Worm (Caenorhabditis elegans) whole organism, L4 larva: Measurements from ENCODE around the gene mrps-9.

ENCODE experiments used
- D1046.2 ChIP-seq: fragments of 200-800 bp; sonication (Bioruptor generic); IDR thresholded peaks from 2 replicates; pipeline ENCODE4 v1.3.6; 2022; ENCODE audit warnings: missing genetic modification characterization, missing compliant biosample characterization
- F37D6.2 ChIP-seq: sonication (generic microtip); optimal IDR thresholded peaks from 2 replicates; lab custom pipeline; 2016; ENCODE audit warnings: mild to moderate bottlenecking, missing genetic modification characterization, missing compliant biosample characterization
- F49E8.2 ChIP-seq: sonication (generic microtip); optimal IDR thresholded peaks from 2 replicates; lab custom pipeline; 2016; ENCODE audit warnings: missing compliant biosample characterization, mild to moderate bottlenecking, missing genetic modification characterization, borderline replicate concordance
- R02D3.7 ChIP-seq: fragments of 150-350 bp; sonication (generic microtip); optimal IDR thresholded peaks from 3 replicates; lab custom pipeline; 2014; ENCODE audit warnings: missing biosample characterization, missing genetic modification characterization
- T20F7.1 ChIP-seq: fragments of 200-800 bp; sonication (Bioruptor generic); optimal IDR thresholded peaks from 2 replicates; lab custom pipeline; 2018; ENCODE audit warnings: mild to moderate bottlenecking, missing genetic modification characterization, missing compliant biosample characterization
- aha-1 ChIP-seq: fragments of 150-350 bp; peaks from one replicate; lab custom pipeline; 2014; ENCODE audit warnings: missing biosample characterization, missing genetic modification characterization
- ama-1 ChIP-seq: fragments of 150-350 bp; optimal IDR thresholded peaks from 2 replicates; lab custom pipeline; 2014; ENCODE audit warnings: inconsistent platforms, mixed read lengths
- arid-1 ChIP-seq: fragments of 200-800 bp; sonication (Bioruptor generic); conservative IDR thresholded peaks from 2 replicates; pipeline ENCODE4 v1.3.6; 2022; ENCODE audit warnings: missing genetic modification reagents, missing genetic modification characterization, missing compliant biosample characterization
- attf-4 ChIP-seq: sonication (generic microtip); optimal IDR thresholded peaks from 3 replicates; lab custom pipeline; 2017; ENCODE audit warnings: missing biosample characterization, missing genetic modification characterization
- ceh-32 ChIP-seq: sonication (generic microtip); optimal IDR thresholded peaks from 2 replicates; lab custom pipeline; 2016; ENCODE audit warnings: mild to moderate bottlenecking, missing genetic modification characterization, missing compliant biosample characterization; ENCODE audit not compliant: poor library complexity
- ceh-62 ChIP-seq: sonication (generic microtip); optimal IDR thresholded peaks from 2 replicates; lab custom pipeline; 2017; ENCODE audit warnings: missing biosample characterization, missing genetic modification characterization
- daf-16 ChIP-seq, 3 experiments: sonication (generic microtip); optimal IDR thresholded peaks; 2 replicates each; lab custom pipeline; 2016 to 2017; ENCODE audit warnings: missing genetic modification characterization in 3 of 3, missing genetic modification reagents in 3 of 3, mild to moderate bottlenecking in 2 of 3, missing compliant biosample characterization in 2 of 3, missing biosample characterization in 1 of 3, moderate library complexity in 1 of 3
- daf-19 ChIP-seq: fragments of 200-800 bp; sonication (Bioruptor generic); conservative IDR thresholded peaks from 2 replicates; pipeline ENCODE4 v1.3.6; 2022; ENCODE audit warnings: missing genetic modification characterization, missing compliant biosample characterization
- dve-1 ChIP-seq: sonication (generic microtip); optimal IDR thresholded peaks from 2 replicates; lab custom pipeline; 2017; ENCODE audit warnings: antibody characterized with exemption, mild to moderate bottlenecking, missing genetic modification characterization, missing compliant biosample characterization; ENCODE audit not compliant: insufficient read depth
- egl-43 ChIP-seq: fragments of 200-800 bp; sonication (Bioruptor generic); IDR thresholded peaks from 2 replicates; pipeline ENCODE4 v1.3.6; 2022; ENCODE audit warnings: missing genetic modification reagents, missing genetic modification characterization, missing compliant biosample characterization
- fkh-10 ChIP-seq: fragments of 150-350 bp; optimal IDR thresholded peaks from 2 replicates; lab custom pipeline; 2014; ENCODE audit warnings: missing biosample characterization, missing genetic modification reagents, missing genetic modification characterization
- hif-1 ChIP-seq, 2 experiments: sonication (generic microtip); optimal IDR thresholded peaks; 2 replicates each; lab custom pipeline; 2016 to 2017; ENCODE audit warnings: missing compliant biosample characterization in 2 of 2, missing genetic modification characterization in 2 of 2, missing genetic modification reagents in 2 of 2, missing genotype in 2 of 2, mild to moderate bottlenecking in 1 of 2
- hlh-11 ChIP-seq: fragments of 200-800 bp; sonication (Bioruptor generic); optimal IDR thresholded peaks from 2 replicates; lab custom pipeline; 2018; ENCODE audit warnings: mild to moderate bottlenecking, missing genetic modification characterization, missing compliant biosample characterization
- lin-13 ChIP-seq: fragments of 150-350 bp; optimal IDR thresholded peaks from 2 replicates; lab custom pipeline; 2014; ENCODE audit warnings: missing biosample characterization, missing genetic modification reagents, missing genetic modification characterization
- lin-29 ChIP-seq: fragments of 200-800 bp; sonication (Bioruptor generic); IDR thresholded peaks from 2 replicates; pipeline ENCODE4 v1.3.6; 2022; ENCODE audit warnings: missing genetic modification reagents, missing genetic modification characterization, missing compliant biosample characterization
- lin-38 ChIP-seq: fragments of 200-800 bp; sonication (Bioruptor generic); IDR thresholded peaks from 2 replicates; pipeline ENCODE4 v1.3.6; 2022; ENCODE audit warnings: missing genetic modification reagents, missing genetic modification characterization, missing compliant biosample characterization
- lin-39 ChIP-seq: fragments of 150-350 bp; optimal IDR thresholded peaks from 2 replicates; lab custom pipeline; 2014; ENCODE audit warnings: missing biosample characterization, missing genetic modification reagents, missing genetic modification characterization
- madf-9 ChIP-seq: fragments of 200-800 bp; sonication (Bioruptor generic); conservative IDR thresholded peaks from 2 replicates; pipeline ENCODE4 v1.3.6; 2022; ENCODE audit warnings: missing genetic modification reagents, missing genetic modification characterization, missing compliant biosample characterization
- mdl-1 ChIP-seq, 2 experiments: fragments of 150-350 bp in 1 of 2; sonication (generic microtip) in 1 of 2; optimal IDR thresholded peaks; 2 replicates each; lab custom pipeline; 2014 to 2017; ENCODE audit warnings: missing biosample characterization in 2 of 2, missing genetic modification characterization in 2 of 2
- mes-2 ChIP-seq: sonication (generic microtip); optimal IDR thresholded peaks from 2 replicates; lab custom pipeline; 2016; ENCODE audit warnings: missing genotype, mild to moderate bottlenecking, missing genetic modification characterization, missing compliant biosample characterization; ENCODE audit not compliant: poor library complexity, severe bottlenecking
- nhr-10 ChIP-seq: fragments of 150-350 bp; optimal IDR thresholded peaks from 2 replicates; lab custom pipeline; 2014; ENCODE audit warnings: missing biosample characterization, missing genetic modification characterization
- nhr-111 ChIP-seq: fragments of 200-800 bp; sonication (Bioruptor generic); optimal IDR thresholded peaks from 2 replicates; lab custom pipeline; 2018; ENCODE audit warnings: mild to moderate bottlenecking, missing genetic modification characterization, missing compliant biosample characterization
- nhr-77 ChIP-seq: fragments of 150-350 bp; optimal IDR thresholded peaks from 2 replicates; lab custom pipeline; 2014; ENCODE audit warnings: missing biosample characterization, missing genetic modification characterization
- pha-4 ChIP-seq, 2 experiments: fragments of 150-350 bp in 1 of 2; fragments of 200-800 bp in 1 of 2; sonication (Bioruptor generic) in 1 of 2; IDR thresholded peaks in 1 of 2; optimal IDR thresholded peaks in 1 of 2; 2 replicates each; pipeline versions ENCODE4 v1.3.6 to Lab custom; 2014 to 2022; ENCODE audit warnings: missing genetic modification characterization in 2 of 2, missing genetic modification reagents in 2 of 2, missing biosample characterization in 1 of 2, missing compliant biosample characterization in 1 of 2
- rbr-2 ChIP-seq: sonication (generic microtip); optimal IDR thresholded peaks from 2 replicates; lab custom pipeline; 2016; ENCODE audit warnings: missing genotype, missing genetic modification characterization, missing compliant biosample characterization
- sdz-12 ChIP-seq: fragments of 200-800 bp; sonication (Bioruptor generic); optimal IDR thresholded peaks from 2 replicates; lab custom pipeline; 2018; ENCODE audit warnings: mild to moderate bottlenecking, missing genetic modification characterization, missing compliant biosample characterization
- set-16 ChIP-seq: fragments of 200-800 bp; sonication (Bioruptor generic); IDR thresholded peaks from 2 replicates; pipeline ENCODE4 v1.3.6; 2022; ENCODE audit warnings: missing genetic modification reagents, missing genetic modification characterization, missing compliant biosample characterization
- skn-1 ChIP-seq: fragments of 150-350 bp; optimal IDR thresholded peaks from 2 replicates; lab custom pipeline; 2014; ENCODE audit warnings: missing biosample characterization, missing genetic modification characterization
- snpc-4 ChIP-seq: fragments of 150-350 bp; optimal IDR thresholded peaks from 2 replicates; lab custom pipeline; 2014; ENCODE audit warnings: missing biosample characterization, missing genetic modification characterization
- tra-1 ChIP-seq: fragments of 200-800 bp; sonication (Bioruptor generic); IDR thresholded peaks from 2 replicates; pipeline ENCODE4 v1.3.6; 2022; ENCODE audit warnings: missing genetic modification reagents, missing genetic modification characterization, missing compliant biosample characterization
- unc-130 ChIP-seq: sonication (generic microtip); optimal IDR thresholded peaks from 2 replicates; lab custom pipeline; 2016; ENCODE audit warnings: missing genetic modification reagents, missing genetic modification characterization, missing compliant biosample characterization
- unc-39 ChIP-seq: sonication (generic microtip); optimal IDR thresholded peaks from 2 replicates; lab custom pipeline; 2017; ENCODE audit warnings: missing biosample characterization, missing genetic modification characterization
- vab-7 ChIP-seq: fragments of 200-800 bp; sonication (Bioruptor generic); IDR thresholded peaks from 2 replicates; pipeline ENCODE4 v1.3.6; 2022; ENCODE audit warnings: missing genetic modification reagents, missing genetic modification characterization, missing compliant biosample characterization
- zag-1 ChIP-seq: fragments of 150-350 bp; optimal IDR thresholded peaks from 2 replicates; lab custom pipeline; 2014; ENCODE audit warnings: missing biosample characterization, missing genetic modification characterization
- zfp-2 ChIP-seq: sonication (generic microtip); optimal IDR thresholded peaks from 2 replicates; lab custom pipeline; 2016; ENCODE audit warnings: mild to moderate bottlenecking, missing genetic modification characterization, missing compliant biosample characterization
- zfp-3 ChIP-seq: fragments of 200-800 bp; sonication (Bioruptor generic); conservative IDR thresholded peaks from 2 replicates; pipeline ENCODE4 v1.3.6; 2022; ENCODE audit warnings: missing genetic modification reagents, missing genetic modification characterization, missing compliant biosample characterization
- zip-11 ChIP-seq: fragments of 200-800 bp; sonication (Bioruptor generic); IDR thresholded peaks from 2 replicates; pipeline ENCODE4 v1.3.6; 2022; ENCODE audit warnings: missing genetic modification characterization, missing compliant biosample characterization
- zip-2 ChIP-seq: fragments of 150-350 bp; optimal IDR thresholded peaks from 2 replicates; lab custom pipeline; 2014; ENCODE audit warnings: missing biosample characterization, missing genetic modification characterization
- ztf-7 ChIP-seq: fragments of 150-350 bp; optimal IDR thresholded peaks from 2 replicates; lab custom pipeline; 2014; ENCODE audit warnings: missing biosample characterization, missing genetic modification characterization

The mrps-9 gene

ce11 chrIII:8245591-8245990, 20.3 kb upstream of the mrps-9 start, which contains the start of gene C02F5.3:
TSS of gene C02F5.3 (plus strand) at chrIII:8245891.
- TF ChIP-seq ztf-7 (tag; lab: Kevin White, UChicago) = no peak
- no peak for TF ChIP-seq zfp-2 (tag; lab: Kevin White, UChicago)
- TF ChIP-seq R02D3.7 = no peak
- no peak for TF ChIP-seq daf-16 (GFP tag; optimal IDR thresholded peaks at IDR 0.05; lab: Kevin White, UChicago)
- no peak for TF ChIP-seq daf-16 (tag; optimal IDR thresholded peaks at IDR 0.05; lab: Kevin White, UChicago)
- TF ChIP-seq nhr-111 (GFP tag; lab: Kevin White, UChicago) = no peak
- no peak for TF ChIP-seq arid-1 (GFP tag; lab: Robert Waterston, UW)
- no peak for TF ChIP-seq lin-39
- TF ChIP-seq nhr-10 (tag; lab: Kevin White, UChicago) = no peak
- TF ChIP-seq T20F7.1 (GFP tag; lab: Kevin White, UChicago) = no peak

DNA sequence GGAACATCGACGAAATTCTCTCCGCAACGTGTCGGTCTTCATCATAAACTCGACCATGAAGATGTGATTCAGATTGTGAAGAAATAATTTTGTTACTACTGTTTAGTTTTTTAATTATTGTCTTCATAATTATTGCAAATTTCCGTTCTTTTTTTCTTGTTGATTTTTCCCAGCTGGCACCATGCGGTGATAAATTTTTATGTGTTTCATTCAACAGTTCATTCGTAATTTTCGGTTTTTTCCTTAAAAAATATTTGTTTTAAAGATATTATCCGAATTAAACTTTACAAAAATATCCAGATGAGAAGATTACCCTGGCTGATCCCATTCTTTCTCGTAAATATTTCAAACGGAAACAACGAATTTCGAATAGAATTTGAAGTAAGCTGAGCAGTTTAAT, 18.8 kb upstream of the mrps-9 start, which contains the start of gene C02F5.13:
C02F5.13 (plus strand) TSS at position 301 of the 400 bp plus-strand sequence.
- no peak for TF ChIP-seq sdz-12
- no peak for TF ChIP-seq mdl-1 (tag; optimal IDR thresholded peaks at IDR 0.05; lab: Kevin White, UChicago)
- TF ChIP-seq set-16 (GFP tag; lab: Robert Waterston, UW) = no peak
- no peak for TF ChIP-seq F37D6.2 (tag; lab: Kevin White, UChicago)
- no peak for TF ChIP-seq D1046.2 (GFP tag; lab: Robert Waterston, UW)
- TF ChIP-seq hlh-11 = no peak
- no peak for TF ChIP-seq rbr-2 (tag; lab: Kevin White, UChicago)
- no peak for TF ChIP-seq arid-1 (GFP tag; lab: Robert Waterston, UW)
- TF ChIP-seq attf-4 (tag; lab: Kevin White, UChicago) = no peak
- TF ChIP-seq ceh-32 = no peak
- no peak for TF ChIP-seq tra-1 (GFP tag; lab: Robert Waterston, UW)
- no peak for TF ChIP-seq lin-29 (GFP tag; lab: Robert Waterston, UW)
- no peak for TF ChIP-seq ceh-62 (tag; lab: Kevin White, UChicago)
- TF ChIP-seq egl-43 (GFP tag; lab: Robert Waterston, UW) = no peak
- TF ChIP-seq madf-9 (GFP tag; lab: Robert Waterston, UW) = no peak
- TF ChIP-seq daf-19 = no peak
- no peak for TF ChIP-seq unc-39 (tag; lab: Kevin White, UChicago)
- TF ChIP-seq dve-1 (tag; lab: Kevin White, UChicago) = no peak
- no peak for TF ChIP-seq fkh-10 (GFP tag; lab: Kevin White, UChicago)
- no peak for TF ChIP-seq snpc-4 (tag; lab: Kevin White, UChicago)

ce11 chrIII:8249381-8249780, 16.5 kb upstream of the mrps-9 start, which contains the start of the genes C02F5.10 and C02F5.2:
TSS of gene C02F5.10 (minus strand) at chrIII:8249481.
TSS of gene C02F5.2 (plus strand) at chrIII:8249619.
- TF ChIP-seq zfp-3 (GFP tag; lab: Robert Waterston, UW) = no peak
- no peak for TF ChIP-seq zip-2 (tag; lab: Kevin White, UChicago)
- TF ChIP-seq lin-39 = no peak
- no peak for TF ChIP-seq nhr-77 (tag; lab: Kevin White, UChicago)
- no peak for TF ChIP-seq F37D6.2 (tag; lab: Kevin White, UChicago)

DNA sequence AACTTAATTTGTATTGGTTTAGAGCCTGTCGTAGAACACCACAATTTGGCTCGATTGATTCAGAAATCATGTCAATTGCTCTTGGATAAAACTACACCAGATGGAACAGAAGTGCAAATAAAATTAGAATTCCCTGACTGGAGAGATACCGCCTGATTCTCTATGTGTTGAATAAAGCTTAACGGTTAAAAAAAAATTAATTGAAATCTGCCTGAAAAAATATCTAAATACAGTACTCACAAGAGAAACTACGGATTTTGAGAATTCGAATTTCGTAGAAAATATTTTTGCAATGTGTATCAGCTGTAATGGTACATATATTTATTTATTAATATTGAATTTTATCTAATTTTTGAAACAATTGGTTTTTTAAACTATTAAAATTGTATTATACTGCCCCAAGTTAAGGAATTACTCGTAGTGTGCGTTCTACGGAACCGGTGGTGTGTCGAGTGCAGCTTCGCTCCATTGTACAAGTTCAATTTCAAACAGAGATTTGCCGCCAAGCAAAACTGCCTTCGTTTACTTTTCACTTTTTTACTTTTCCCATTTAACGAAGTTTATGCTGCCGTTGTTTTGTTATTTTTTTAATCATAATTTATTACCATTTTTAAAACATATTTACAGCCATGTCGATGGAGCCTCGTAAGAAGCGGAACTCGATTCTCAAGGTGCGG, 15.7 kb upstream of the mrps-9 start, which contains the start of gene knl-1:
knl-1 (plus strand) TSS at position 626 of the 677 bp plus-strand sequence.
- no peak for TF ChIP-seq ama-1 (lab: Kevin White, UChicago)
- peak; percentile 34; the same call in 1 of the 2 replicates for TF ChIP-seq vab-7 (GFP tag; lab: Robert Waterston, UW)
- peak; percentile 14 for TF ChIP-seq nhr-77 (tag; lab: Kevin White, UChicago)
- TF ChIP-seq hlh-11 = no peak
- peak; percentile 94 for TF ChIP-seq lin-38 (GFP tag; lab: Robert Waterston, UW)
- TF ChIP-seq hif-1 (tag; optimal IDR thresholded peaks at IDR 0.05; lab: Kevin White, UChicago) = peak in 1 of 2 experiments; percentile 69
- TF ChIP-seq aha-1 (tag; lab: Kevin White, UChicago) = peak; percentile 84
- TF ChIP-seq mes-2 (tag; lab: Kevin White, UChicago) = peak; percentile 88
- TF ChIP-seq F49E8.2 (tag; lab: Kevin White, UChicago) = no peak
- no peak for TF ChIP-seq lin-39
- TF ChIP-seq zag-1 (tag; lab: Kevin White, UChicago) = no peak
- no peak for TF ChIP-seq skn-1 (tag; lab: Kevin White, UChicago)
- TF ChIP-seq pha-4 (GFP tag; IDR thresholded peaks at IDR 0.05; lab: Robert Waterston, UW) = no peak
- TF ChIP-seq pha-4 (tag; optimal IDR thresholded peaks at IDR 0.05; lab: Kevin White, UChicago) = peak; percentile 85
- peak; percentile 69 for TF ChIP-seq lin-13 (GFP tag; lab: Kevin White, UChicago)
- peak; percentile 97 for TF ChIP-seq unc-130 (GFP tag; lab: Kevin White, UChicago)
- TF ChIP-seq zip-11 (GFP tag; lab: Robert Waterston, UW) = no peak
